Worm (Caenorhabditis elegans) whole organism, early embryonic: ENCODE data around the gene str-159.

Experiments used
- B0310.2 ChIP-seq: sonication (generic microtip); optimal IDR thresholded peaks from 2 replicates; lab custom pipeline; 2016; ENCODE audit warnings: mild to moderate bottlenecking, missing genetic modification characterization, missing compliant biosample characterization
- F13C5.2 ChIP-seq: sonication (generic microtip); optimal IDR thresholded peaks from 2 replicates; lab custom pipeline; 2017; ENCODE audit warnings: mild to moderate bottlenecking, missing genetic modification characterization, inconsistent platforms, missing compliant biosample characterization
- aly-1 ChIP-seq: sonication (generic microtip); optimal IDR thresholded peaks from 2 replicates; lab custom pipeline; 2016; ENCODE audit warnings: missing genetic modification characterization, missing compliant biosample characterization
- ama-1 ChIP-seq: fragments of 150-350 bp; optimal IDR thresholded peaks from 2 replicates; lab custom pipeline; 2014
- ceh-13 ChIP-seq: fragments of 200-800 bp; sonication (Bioruptor generic); optimal IDR thresholded peaks from 2 replicates; lab custom pipeline; 2018; ENCODE audit warnings: mild to moderate bottlenecking, missing genetic modification characterization, missing compliant biosample characterization
- ets-7 ChIP-seq: sonication (generic microtip); optimal IDR thresholded peaks from 2 replicates; lab custom pipeline; 2016; ENCODE audit warnings: missing genotype, missing genetic modification characterization, missing compliant biosample characterization
- flt-1 ChIP-seq: fragments of 200-800 bp; sonication (Bioruptor generic); IDR thresholded peaks from 2 replicates; pipeline ENCODE4 v1.3.6; 2022; ENCODE audit warnings: missing genetic modification characterization, missing compliant biosample characterization
- hmbx-1 ChIP-seq: sonication (generic microtip); optimal IDR thresholded peaks from 2 replicates; lab custom pipeline; 2016; ENCODE audit warnings: mild to moderate bottlenecking, missing genetic modification characterization, missing compliant biosample characterization
- hmg-4 ChIP-seq: fragments of 200-800 bp; sonication (Bioruptor generic); optimal IDR thresholded peaks from 2 replicates; lab custom pipeline; 2018; ENCODE audit warnings: mild to moderate bottlenecking, missing genetic modification characterization, missing compliant biosample characterization
- hnd-1 ChIP-seq: sonication (generic microtip); optimal IDR thresholded peaks from 2 replicates; lab custom pipeline; 2016; ENCODE audit warnings: missing genetic modification characterization, missing compliant biosample characterization
- scrt-1 ChIP-seq: fragments of 200-800 bp; sonication (Bioruptor generic); IDR thresholded peaks from 2 replicates; pipeline ENCODE4 v1.3.6; 2022; ENCODE audit warnings: missing genetic modification characterization, missing compliant biosample characterization
- sea-1 ChIP-seq: fragments of 200-800 bp; sonication (Bioruptor generic); conservative IDR thresholded peaks from 2 replicates; pipeline ENCODE4 v1.3.6; 2022; ENCODE audit warnings: missing genetic modification characterization, missing compliant biosample characterization
- tbx-37 ChIP-seq: fragments of 200-800 bp; sonication (Bioruptor generic); conservative IDR thresholded peaks from 2 replicates; pipeline ENCODE4 v1.3.6; 2022; ENCODE audit warnings: missing genetic modification reagents, missing genetic modification characterization, missing compliant biosample characterization
- tra-4 ChIP-seq: sonication (generic microtip); optimal IDR thresholded peaks from 2 replicates; lab custom pipeline; 2017; ENCODE audit warnings: missing genetic modification characterization, missing compliant biosample characterization

- no peak for TF ChIP-seq hmg-4 (GFP tag; lab: Kevin White, UChicago)
- no peak for TF ChIP-seq scrt-1 (GFP tag; lab: Robert Waterston, UW)
- no peak for TF ChIP-seq ama-1 (lab: Kevin White, UChicago)
- TF ChIP-seq B0310.2 (tag; lab: Kevin White, UChicago): no peak
- TF ChIP-seq hmbx-1 (tag; lab: Kevin White, UChicago): no peak
- TF ChIP-seq ceh-13 (GFP tag; lab: Kevin White, UChicago): no peak
- no peak for TF ChIP-seq hnd-1 (tag; lab: Kevin White, UChicago)
- no peak for TF ChIP-seq tra-4
- no peak for TF ChIP-seq ets-7 (tag; lab: Kevin White, UChicago)
- TF ChIP-seq tbx-37 (GFP tag; lab: Robert Waterston, UW): no peak
- TF ChIP-seq F13C5.2 (tag; lab: Kevin White, UChicago): no peak
- TF ChIP-seq sea-1: no peak
- no peak for TF ChIP-seq aly-1
- TF ChIP-seq flt-1 (GFP tag; lab: Robert Waterston, UW): no peak
Observed at ce11 chrIV:4874603-4875002, 34.5 kb upstream of the str-159 start, which contains the start of gene str-174.
